Fruit fly (Drosophila melanogaster) whole organism, embryonic: ENCODE data around the gene jus.

Experiments
- Aef1 ChIP-seq: fragments of 200-800 bp; sonication (Bioruptor generic); IDR thresholded peaks from 3 replicates; pipeline ENCODE4 v1.3.6; 2022; ENCODE audit warnings: missing biosample characterization, missing genetic modification characterization
- Atf-2 ChIP-seq: fragments of 200-800 bp; sonication (Bioruptor generic); optimal IDR thresholded peaks from 2 replicates; lab custom pipeline; 2016; ENCODE audit warnings: missing biosample characterization, missing genetic modification characterization
- CG11085 ChIP-seq: fragments of 200-800 bp; sonication (Bioruptor generic); IDR thresholded peaks from 2 replicates; pipeline ENCODE4 v1.3.6; 2022; ENCODE audit warnings: missing biosample characterization, missing genetic modification characterization
- CG12071 ChIP-seq: fragments of 200-800 bp; sonication (Bioruptor generic); optimal IDR thresholded peaks from 3 replicates; lab custom pipeline; 2018; ENCODE audit warnings: missing biosample characterization, mild to moderate bottlenecking, missing genetic modification characterization
- CG12659 ChIP-seq: fragments of 200-800 bp; sonication (Bioruptor generic); optimal IDR thresholded peaks from 3 replicates; lab custom pipeline; 2017; ENCODE audit warnings: mild to moderate bottlenecking, missing biosample characterization, missing genetic modification reagents, missing genetic modification characterization
- CG14965 ChIP-seq: fragments of 200-800 bp; sonication (Bioruptor generic); optimal IDR thresholded peaks from 2 replicates; lab custom pipeline; 2016; ENCODE audit warnings: missing biosample characterization, missing genetic modification characterization, borderline replicate concordance
- CG18619 ChIP-seq: fragments of 200-800 bp; sonication (Bioruptor generic); optimal IDR thresholded peaks from 3 replicates; lab custom pipeline; 2017; ENCODE audit warnings: missing biosample characterization, mild to moderate bottlenecking, missing genetic modification characterization
- CG2116 ChIP-seq: fragments of 200-800 bp; sonication (Bioruptor generic); optimal IDR thresholded peaks from 3 replicates; lab custom pipeline; 2018; ENCODE audit warnings: missing biosample characterization, mild to moderate bottlenecking, missing genetic modification characterization
- CG2712 ChIP-seq: fragments of 200-800 bp; optimal IDR thresholded peaks from 3 replicates; lab custom pipeline; 2019; ENCODE audit warnings: missing biosample characterization, mild to moderate bottlenecking, missing genetic modification characterization, moderate library complexity
- CG30403 ChIP-seq: fragments of 200-800 bp; sonication (Bioruptor generic); optimal IDR thresholded peaks from 3 replicates; lab custom pipeline; 2016; ENCODE audit warnings: missing biosample characterization, missing genetic modification characterization
- CG30431 ChIP-seq: fragments of 200-800 bp; sonication (Bioruptor generic); optimal IDR thresholded peaks from 2 replicates; lab custom pipeline; 2017; ENCODE audit warnings: missing biosample characterization, missing genetic modification characterization
- CG4360 ChIP-seq: fragments of 200-800 bp; sonication (Bioruptor generic); IDR thresholded peaks from 2 replicates; pipeline ENCODE4 v1.3.6; 2022; ENCODE audit warnings: missing biosample characterization, missing genetic modification characterization
- CG4424 ChIP-seq: fragments of 200-800 bp; sonication (Bioruptor generic); optimal IDR thresholded peaks from 3 replicates; lab custom pipeline; 2016; ENCODE audit warnings: missing biosample characterization, missing genetic modification characterization
- CG4707 ChIP-seq: fragments of 200-800 bp; sonication (Bioruptor generic); optimal IDR thresholded peaks from 2 replicates; lab custom pipeline; 2018; ENCODE audit warnings: missing biosample characterization, mild to moderate bottlenecking, missing genetic modification characterization, moderate library complexity
- CG4820 ChIP-seq: fragments of 200-800 bp; sonication (Bioruptor generic); optimal IDR thresholded peaks from 3 replicates; lab custom pipeline; 2016; ENCODE audit warnings: missing biosample characterization, missing genetic modification characterization
- CG6654 ChIP-seq: fragments of 200-800 bp; sonication (Bioruptor generic); optimal IDR thresholded peaks from 2 replicates; lab custom pipeline; 2017; ENCODE audit warnings: missing biosample characterization, mild to moderate bottlenecking, missing genetic modification characterization
- CG8944 ChIP-seq: fragments of 200-800 bp; sonication (Bioruptor generic); optimal IDR thresholded peaks from 3 replicates; lab custom pipeline; 2016; ENCODE audit warnings: missing biosample characterization, missing genetic modification characterization
- CkIIα-i1 ChIP-seq: fragments of 200-800 bp; sonication (Bioruptor generic); IDR thresholded peaks from 2 replicates; pipeline ENCODE4 v1.3.6; 2022; ENCODE audit warnings: missing biosample characterization, missing genetic modification characterization
- E2f2 ChIP-seq: fragments of 200-800 bp; sonication (Bioruptor generic); IDR thresholded peaks from 2 replicates; pipeline ENCODE4 v1.3.6; 2022; ENCODE audit warnings: missing biosample characterization, missing genetic modification characterization
- Elba2 ChIP-seq: fragments of 200-800 bp; sonication (Bioruptor generic); optimal IDR thresholded peaks from 3 replicates; lab custom pipeline; 2016; ENCODE audit warnings: missing biosample characterization, missing genetic modification characterization
- HLH4C ChIP-seq: fragments of 200-800 bp; sonication (Bioruptor generic); IDR thresholded peaks from 3 replicates; pipeline ENCODE4 v1.3.6; 2022; ENCODE audit warnings: missing biosample characterization, missing genetic modification characterization; ENCODE audit not compliant: partially characterized antibody
- Jarid2 ChIP-seq: fragments of 200-800 bp; sonication (Bioruptor generic); optimal IDR thresholded peaks from 3 replicates; lab custom pipeline; 2017; ENCODE audit warnings: mild to moderate bottlenecking, missing biosample characterization, missing genetic modification reagents, missing genetic modification characterization
- Med ChIP-seq: fragments of 200-800 bp; sonication (Bioruptor generic); peaks from one replicate; lab custom pipeline; 2016; ENCODE audit warnings: missing biosample characterization, missing genetic modification characterization, mild to moderate bottlenecking, inconsistent platforms, moderate library complexity
- Nf-YB ChIP-seq: fragments of 200-800 bp; sonication (Bioruptor generic); optimal IDR thresholded peaks from 3 replicates; lab custom pipeline; 2019; ENCODE audit warnings: missing biosample characterization, mild to moderate bottlenecking, missing genetic modification characterization, moderate library complexity
- Oaz ChIP-seq: fragments of 200-800 bp; sonication (Bioruptor generic); IDR thresholded peaks from 2 replicates; pipeline ENCODE4 v1.3.6; 2022; ENCODE audit warnings: missing biosample characterization, missing genetic modification characterization
- Stat92E ChIP-seq, 3 experiments: fragments of >200 bp in 2 of 3; fragments of 200-800 bp in 1 of 3; sonication (Bioruptor generic) in 1 of 3; optimal IDR thresholded peaks; 2 replicates each; lab custom pipeline; 2017 to 2019; ENCODE audit warnings: missing biosample characterization in 3 of 3, missing genetic modification characterization in 3 of 3, mild to moderate bottlenecking in 1 of 3, moderate library complexity in 1 of 3
- YL-1 ChIP-seq: fragments of 200-800 bp; sonication (Bioruptor generic); optimal IDR thresholded peaks from 3 replicates; lab custom pipeline; 2017; ENCODE audit warnings: missing biosample characterization, mild to moderate bottlenecking, missing genetic modification characterization
- bab2 ChIP-seq: fragments of 200-800 bp; sonication (Bioruptor generic); optimal IDR thresholded peaks from 2 replicates; lab custom pipeline; 2016; ENCODE audit warnings: missing biosample characterization, missing genetic modification characterization
- bbx ChIP-seq: fragments of 200-800 bp; sonication (Bioruptor generic); IDR thresholded peaks from 2 replicates; pipeline ENCODE4 v1.3.6; 2022; ENCODE audit warnings: missing biosample characterization, missing genetic modification characterization; ENCODE audit not compliant: partially characterized antibody
- br ChIP-seq: fragments of >200 bp; optimal IDR thresholded peaks from 2 replicates; lab custom pipeline; 2017
- cas ChIP-seq: fragments of 200-800 bp; sonication (Bioruptor generic); IDR thresholded peaks from 2 replicates; pipeline ENCODE4 v1.3.6; 2022; ENCODE audit warnings: missing biosample characterization, missing genetic modification characterization
- ems ChIP-seq: fragments of 200-800 bp; sonication (Bioruptor generic); optimal IDR thresholded peaks from 3 replicates; lab custom pipeline; 2016; ENCODE audit warnings: missing biosample characterization, missing genetic modification characterization
- gcm ChIP-seq: fragments of 200-800 bp; sonication (Bioruptor generic); optimal IDR thresholded peaks from 2 replicates; lab custom pipeline; 2019; ENCODE audit warnings: missing biosample characterization, mild to moderate bottlenecking, missing genetic modification characterization, moderate library complexity
- insv ChIP-seq, 2 experiments: fragments of 200-800 bp; sonication (Bioruptor generic); optimal IDR thresholded peaks; 3 replicates each; lab custom pipeline; 2016 to 2018; ENCODE audit warnings: missing biosample characterization in 2 of 2, missing genetic modification characterization in 2 of 2
- lola ChIP-seq, 3 experiments: fragments of >200 bp in 2 of 3; fragments of 200-800 bp in 1 of 3; sonication (Bioruptor generic) in 1 of 3; optimal IDR thresholded peaks; 2 replicates each; lab custom pipeline; 2017 to 2019; ENCODE audit warnings: missing biosample characterization in 3 of 3, missing genetic modification characterization in 3 of 3, mild to moderate bottlenecking in 1 of 3, moderate library complexity in 1 of 3
- lov ChIP-seq, 2 experiments: fragments of 200-800 bp in 1 of 2; fragments of >200 bp in 1 of 2; sonication (Bioruptor generic) in 1 of 2; IDR thresholded peaks in 1 of 2; optimal IDR thresholded peaks in 1 of 2; 2 replicates in 1 of 2; 3 replicates in 1 of 2; pipeline versions ENCODE4 v1.3.6 to Lab custom; 2017 to 2022; ENCODE audit warnings: missing biosample characterization in 1 of 2, missing genetic modification characterization in 1 of 2
- luna ChIP-seq: fragments of 200-800 bp; sonication (Bioruptor generic); optimal IDR thresholded peaks from 2 replicates; lab custom pipeline; 2016; ENCODE audit warnings: missing biosample characterization, missing genetic modification characterization
- oc ChIP-seq: fragments of 200-800 bp; sonication (Bioruptor generic); optimal IDR thresholded peaks from 2 replicates; lab custom pipeline; 2018; ENCODE audit warnings: missing biosample characterization, mild to moderate bottlenecking, missing genetic modification characterization, moderate library complexity
- onecut ChIP-seq: fragments of 200-800 bp; sonication (Bioruptor generic); IDR thresholded peaks from 2 replicates; pipeline ENCODE4 v1.3.6; 2022; ENCODE audit warnings: missing biosample characterization, missing genetic modification characterization
- pan ChIP-seq, 4 experiments: fragments of >200 bp in 3 of 4; fragments of 200-800 bp in 1 of 4; sonication (Bioruptor generic) in 1 of 4; optimal IDR thresholded peaks in 3 of 4; IDR thresholded peaks in 1 of 4; 2 replicates each; pipeline versions ENCODE4 v1.3.6 to Lab custom; 2017 to 2022; ENCODE audit warnings: missing biosample characterization in 2 of 4, missing genetic modification characterization in 2 of 4, mixed read lengths in 1 of 4
- phol ChIP-seq: fragments of 200-800 bp; sonication (Bioruptor generic); optimal IDR thresholded peaks from 3 replicates; lab custom pipeline; 2018; ENCODE audit warnings: missing biosample characterization, mild to moderate bottlenecking, missing genetic modification characterization, moderate library complexity
- pum ChIP-seq: fragments of 200-800 bp; sonication (Bioruptor generic); optimal IDR thresholded peaks from 2 replicates; lab custom pipeline; 2016; ENCODE audit warnings: missing biosample characterization, missing genetic modification characterization
- row ChIP-seq: fragments of 200-800 bp; sonication (Bioruptor generic); IDR thresholded peaks from 3 replicates; pipeline ENCODE4 v1.3.6; 2022; ENCODE audit warnings: missing biosample characterization, missing genetic modification characterization
- salm ChIP-seq: fragments of 200-800 bp; sonication (Bioruptor generic); optimal IDR thresholded peaks from 2 replicates; lab custom pipeline; 2018; ENCODE audit warnings: missing biosample characterization, mild to moderate bottlenecking, missing genetic modification characterization
- sens ChIP-seq: fragments of 200-800 bp; sonication (Bioruptor generic); peaks from one replicate; lab custom pipeline; 2016; ENCODE audit warnings: missing biosample characterization, missing genetic modification characterization
- trem ChIP-seq: fragments of 200-800 bp; optimal IDR thresholded peaks from 3 replicates; lab custom pipeline; 2019; ENCODE audit warnings: missing biosample characterization, mild to moderate bottlenecking, missing genetic modification characterization, moderate library complexity
- vnd ChIP-seq: fragments of 200-800 bp; sonication (Bioruptor generic); IDR thresholded peaks from 3 replicates; pipeline ENCODE4 v1.3.6; 2022; ENCODE audit warnings: missing biosample characterization, missing genetic modification characterization; ENCODE audit not compliant: partially characterized antibody
- vvl ChIP-seq: fragments of 200-800 bp; sonication (Bioruptor generic); IDR thresholded peaks from 2 replicates; pipeline ENCODE4 v1.3.6; 2022; ENCODE audit warnings: missing biosample characterization, missing genetic modification characterization

jus gene

dm6 chr3R:29130902-29131621 lies 63.7 kb downstream of the jus start, which contains the start of the genes dgt6 and Vha100-1 (continued):
- TF ChIP-seq pan (optimal IDR thresholded peaks at IDR 0.05; lab: Kevin White, UChicago) (no peak), pan (GFP tag; optimal IDR thresholded peaks at IDR 0.05 in 1 of 2, IDR thresholded peaks at IDR 0.05 in 1 of 2) (peak in 1 of 2 experiments; percentile 55), pum (no peak), lov (optimal IDR thresholded peaks at IDR 0.05; lab: Kevin White, UChicago) (no peak), lov (GFP tag; IDR thresholded peaks at IDR 0.05; lab: Robert Waterston, UW) (0 out of 3 replicates have a peak, but pooled peaks have one; percentile 11), Aef1 (GFP tag; lab: Robert Waterston, UW) (peak; percentile 89), CG8944 (GFP tag; lab: Kevin White, UChicago) (peak; percentile 4), CkIIα-i1 (no peak), bbx (GFP tag; lab: Robert Waterston, UW) (no peak), CG12071 (GFP tag; lab: Kevin White, UChicago) (no peak), ems (GFP tag; lab: Kevin White, UChicago) (peak; percentile 35), CG4360 (GFP tag; lab: Robert Waterston, UW) (peak; percentile 80), CG11085 (GFP tag; lab: Robert Waterston, UW) (no peak), onecut (GFP tag; lab: Robert Waterston, UW) (peak; percentile 95), insv (GFP tag; optimal IDR thresholded peaks at IDR 0.05; lab: Kevin White, UChicago) (peak in 1 of 2 experiments; percentile 13), row (GFP tag; lab: Robert Waterston, UW) (peak; percentile 74), CG4707 (GFP tag; lab: Kevin White, UChicago) (no peak), lola (GFP tag; optimal IDR thresholded peaks at IDR 0.05; lab: Kevin White, UChicago) (peak in 1 of 3 experiments; percentile 26), CG14965 (GFP tag; lab: Kevin White, UChicago) (no peak), Jarid2 (peak; percentile 32), salm (tag; lab: Kevin White, UChicago) (no peak), trem (tag; lab: Kevin White, UChicago) (peak; percentile 83), vvl (GFP tag; lab: Robert Waterston, UW) (peak; percentile 52; the same call in 1 of the 2 replicates), CG30403 (peak; percentile 51), YL-1 (GFP tag; lab: Kevin White, UChicago) (peak; percentile 39), bab2 (GFP tag; lab: Kevin White, UChicago) (peak; percentile 26), luna (GFP tag; lab: Kevin White, UChicago) (no peak), CG30431 (GFP tag; lab: Kevin White, UChicago) (no peak), Oaz (GFP tag; lab: Robert Waterston, UW) (no peak), cas (GFP tag; lab: Robert Waterston, UW) (no peak), Elba2 (GFP tag; lab: Kevin White, UChicago) (peak; percentile 11), vnd (no peak), Nf-YB (GFP tag; lab: Kevin White, UChicago) (no peak), HLH4C (GFP tag; lab: Robert Waterston, UW) (no peak), E2f2 (peak; percentile 85), CG6654 (no peak), gcm (GFP tag; lab: Kevin White, UChicago) (no peak), Med (GFP tag; lab: Kevin White, UChicago) (peak; percentile 74), CG4820 (GFP tag; lab: Kevin White, UChicago) (peak; percentile 29), br (no peak), oc (tag; lab: Kevin White, UChicago) (no peak), CG12659 (GFP tag; lab: Kevin White, UChicago) (peak; percentile 49), CG2712 (tag; lab: Kevin White, UChicago) (peak; percentile 53), CG4424 (GFP tag; lab: Kevin White, UChicago) (peak; percentile 47), CG2116 (GFP tag; lab: Kevin White, UChicago) (peak; percentile 57), phol (tag; lab: Kevin White, UChicago) (peak; percentile 85), sens (GFP tag; lab: Kevin White, UChicago) (peak; percentile 74), Atf-2 (no peak), Stat92E (GFP tag; optimal IDR thresholded peaks at IDR 0.05; lab: Kevin White, UChicago) (peak in 1 of 3 experiments; percentile 32), CG18619 (GFP tag; lab: Kevin White, UChicago) (no peak)
